Worm (Caenorhabditis elegans) whole organism, mixed stage, embryonic: ENCODE data around the gene Y111B2A.21.

Source experiments
- M03D4.4 ChIP-seq: sonication (generic microtip); optimal IDR thresholded peaks from 2 replicates; lab custom pipeline; 2017; ENCODE audit warnings: mild to moderate bottlenecking, missing genetic modification characterization, missing compliant biosample characterization
- bed-3 ChIP-seq: fragments of 200-800 bp; sonication (Bioruptor generic); optimal IDR thresholded peaks from 3 replicates; lab custom pipeline; 2018; ENCODE audit warnings: mild to moderate bottlenecking, missing genetic modification characterization, moderate library complexity, missing compliant biosample characterization
- blmp-1 ChIP-seq: fragments of 150-350 bp; optimal IDR thresholded peaks from 2 replicates; lab custom pipeline; 2014; ENCODE audit warnings: missing biosample characterization, missing genetic modification characterization
- ceh-43 ChIP-seq: fragments of 200-800 bp; sonication (Bioruptor generic); optimal IDR thresholded peaks from 2 replicates; lab custom pipeline; 2018; ENCODE audit warnings: mild to moderate bottlenecking, missing genetic modification characterization, moderate library complexity, missing compliant biosample characterization
- ceh-83 ChIP-seq: fragments of 200-800 bp; sonication (Bioruptor generic); optimal IDR thresholded peaks from 2 replicates; lab custom pipeline; 2018; ENCODE audit warnings: mild to moderate bottlenecking, missing genetic modification characterization, missing compliant biosample characterization
- ces-1 ChIP-seq: fragments of 150-350 bp; optimal IDR thresholded peaks from 2 replicates; lab custom pipeline; 2014; ENCODE audit warnings: missing biosample characterization, missing genetic modification reagents, missing genetic modification characterization
- cnd-1 ChIP-seq: fragments of 200-800 bp; sonication (Bioruptor generic); optimal IDR thresholded peaks from 2 replicates; lab custom pipeline; 2018; ENCODE audit warnings: mild to moderate bottlenecking, missing genetic modification characterization, missing compliant biosample characterization
- drap-1 ChIP-seq: fragments of 200-800 bp; sonication (Bioruptor generic); optimal IDR thresholded peaks from 3 replicates; lab custom pipeline; 2018; ENCODE audit warnings: mild to moderate bottlenecking, missing genetic modification characterization, missing compliant biosample characterization
- elt-1 ChIP-seq: sonication (generic microtip); optimal IDR thresholded peaks from 2 replicates; lab custom pipeline; 2017; ENCODE audit warnings: missing genetic modification characterization, mild to moderate bottlenecking, missing compliant biosample characterization, antibody characterized with exemption, moderate library complexity, borderline replicate concordance; ENCODE audit not compliant: insufficient read depth
- ham-2 ChIP-seq: fragments of 200-800 bp; sonication (Bioruptor generic); optimal IDR thresholded peaks from 2 replicates; lab custom pipeline; 2018; ENCODE audit warnings: mild to moderate bottlenecking, missing genetic modification characterization, missing compliant biosample characterization
- hlh-1 ChIP-seq: fragments of 150-350 bp; optimal IDR thresholded peaks from 2 replicates; lab custom pipeline; 2014; ENCODE audit warnings: missing biosample characterization, missing genetic modification reagents, missing genetic modification characterization
- lin-13 ChIP-seq: fragments of 150-350 bp; optimal IDR thresholded peaks from 2 replicates; lab custom pipeline; 2014; ENCODE audit warnings: missing biosample characterization, missing genetic modification characterization
- lin-32 ChIP-seq: fragments of 200-800 bp; sonication (Bioruptor generic); optimal IDR thresholded peaks from 2 replicates; lab custom pipeline; 2018; ENCODE audit warnings: mild to moderate bottlenecking, missing genetic modification characterization, missing compliant biosample characterization
- mep-1 ChIP-seq: fragments of 150-350 bp; optimal IDR thresholded peaks from 2 replicates; lab custom pipeline; 2017; ENCODE audit warnings: missing biosample characterization, missing genetic modification reagents, missing genetic modification characterization, inconsistent platforms
- mls-2 ChIP-seq: sonication (generic microtip); optimal IDR thresholded peaks from 2 replicates; lab custom pipeline; 2016; ENCODE audit warnings: mild to moderate bottlenecking, missing genetic modification characterization, moderate library complexity, missing compliant biosample characterization
- nhr-12 ChIP-seq: fragments of 150-350 bp; optimal IDR thresholded peaks from 2 replicates; lab custom pipeline; 2014; ENCODE audit warnings: missing biosample characterization, missing genetic modification characterization
- nhr-2 ChIP-seq: fragments of 150-350 bp; optimal IDR thresholded peaks from 2 replicates; lab custom pipeline; 2014; ENCODE audit warnings: missing biosample characterization, missing genetic modification characterization
- nhr-237 ChIP-seq: fragments of 150-350 bp; optimal IDR thresholded peaks from 2 replicates; lab custom pipeline; 2014; ENCODE audit warnings: missing biosample characterization, missing genetic modification characterization
- nhr-28 ChIP-seq: fragments of 150-350 bp; optimal IDR thresholded peaks from 2 replicates; lab custom pipeline; 2014; ENCODE audit warnings: missing biosample characterization, missing genetic modification characterization
- nhr-76 ChIP-seq: sonication (generic microtip); optimal IDR thresholded peaks from 2 replicates; lab custom pipeline; 2017; ENCODE audit warnings: missing biosample characterization, missing genetic modification characterization
- pha-4 ChIP-seq: fragments of 150-350 bp; optimal IDR thresholded peaks from 2 replicates; lab custom pipeline; 2018; ENCODE audit warnings: missing biosample characterization, missing genetic modification reagents, missing genetic modification characterization
- sem-2 ChIP-seq: fragments of 200-800 bp; sonication (Bioruptor generic); optimal IDR thresholded peaks from 2 replicates; lab custom pipeline; 2018; ENCODE audit warnings: mild to moderate bottlenecking, missing genetic modification characterization, missing compliant biosample characterization
- snpc-4 ChIP-seq: fragments of 150-350 bp; optimal IDR thresholded peaks from 2 replicates; lab custom pipeline; 2014; ENCODE audit warnings: missing biosample characterization, missing genetic modification characterization
- sptf-1 ChIP-seq: sonication (generic microtip); optimal IDR thresholded peaks from 2 replicates; lab custom pipeline; 2017; ENCODE audit warnings: mild to moderate bottlenecking, missing genetic modification characterization, moderate library complexity, missing compliant biosample characterization
- tbx-8 ChIP-seq: fragments of 200-800 bp; sonication (Bioruptor generic); optimal IDR thresholded peaks from 2 replicates; lab custom pipeline; 2018; ENCODE audit warnings: mild to moderate bottlenecking, missing genetic modification characterization, moderate library complexity, missing compliant biosample characterization
- unc-120 ChIP-seq: sonication (generic microtip); optimal IDR thresholded peaks from 2 replicates; lab custom pipeline; 2017; ENCODE audit warnings: missing genetic modification characterization, missing compliant biosample characterization; ENCODE audit not compliant: poor library complexity, severe bottlenecking
- unc-39 ChIP-seq: fragments of 150-350 bp; optimal IDR thresholded peaks from 2 replicates; lab custom pipeline; 2014; ENCODE audit warnings: missing biosample characterization, missing genetic modification characterization
- zip-8 ChIP-seq: fragments of 150-350 bp; optimal IDR thresholded peaks from 2 replicates; lab custom pipeline; 2014; ENCODE audit warnings: missing biosample characterization, missing genetic modification characterization
- ztf-11 ChIP-seq: fragments of 150-350 bp; optimal IDR thresholded peaks from 2 replicates; lab custom pipeline; 2014; ENCODE audit warnings: missing biosample characterization, missing genetic modification characterization

Gene Y111B2A.21

ce11 chrIII:12764241-12764640, 18.0 kb downstream of the Y111B2A.21 start, which contains the start of the genes irld-19 and irld-61:
TSS of gene irld-19 (minus strand) at chrIII:12764341.
TSS of gene irld-61 (plus strand) at chrIII:12764553.
- TF ChIP-seq nhr-12 (no peak), zip-8 (no peak), snpc-4 (tag; lab: Kevin White, UChicago) (no peak), nhr-28 (tag; lab: Kevin White, UChicago) (no peak), ceh-43 (GFP tag; lab: Kevin White, UChicago) (no peak)

- no peak for TF ChIP-seq ceh-83
- no peak for TF ChIP-seq zip-8
- TF ChIP-seq ces-1 (GFP tag; lab: Kevin White, UChicago) = no peak
- no peak for TF ChIP-seq unc-39 (tag; lab: Kevin White, UChicago)
- no peak for TF ChIP-seq sptf-1 (tag; lab: Kevin White, UChicago)
- no peak for TF ChIP-seq cnd-1 (tag; lab: Kevin White, UChicago)
- TF ChIP-seq hlh-1 (tag; lab: Kevin White, UChicago) = no peak
- no peak for TF ChIP-seq ztf-11 (tag; lab: Kevin White, UChicago)
- no peak for TF ChIP-seq nhr-12
- TF ChIP-seq lin-32 (GFP tag; lab: Kevin White, UChicago) = no peak
- TF ChIP-seq mep-1 (tag; lab: Kevin White, UChicago) = no peak
- no peak for TF ChIP-seq nhr-76 (tag; lab: Kevin White, UChicago)
- TF ChIP-seq mls-2 (tag; lab: Kevin White, UChicago) = no peak
- TF ChIP-seq lin-13 (tag; lab: Kevin White, UChicago) = no peak
- no peak for TF ChIP-seq pha-4 (tag; lab: Kevin White, UChicago)
- TF ChIP-seq nhr-237 = no peak
- TF ChIP-seq ham-2 (GFP tag; lab: Kevin White, UChicago) = no peak
- TF ChIP-seq drap-1 (GFP tag; lab: Kevin White, UChicago) = no peak
Observed at ce11 chrIII:12773753-12774152, 27.5 kb downstream of the Y111B2A.21 start.

DNA sequence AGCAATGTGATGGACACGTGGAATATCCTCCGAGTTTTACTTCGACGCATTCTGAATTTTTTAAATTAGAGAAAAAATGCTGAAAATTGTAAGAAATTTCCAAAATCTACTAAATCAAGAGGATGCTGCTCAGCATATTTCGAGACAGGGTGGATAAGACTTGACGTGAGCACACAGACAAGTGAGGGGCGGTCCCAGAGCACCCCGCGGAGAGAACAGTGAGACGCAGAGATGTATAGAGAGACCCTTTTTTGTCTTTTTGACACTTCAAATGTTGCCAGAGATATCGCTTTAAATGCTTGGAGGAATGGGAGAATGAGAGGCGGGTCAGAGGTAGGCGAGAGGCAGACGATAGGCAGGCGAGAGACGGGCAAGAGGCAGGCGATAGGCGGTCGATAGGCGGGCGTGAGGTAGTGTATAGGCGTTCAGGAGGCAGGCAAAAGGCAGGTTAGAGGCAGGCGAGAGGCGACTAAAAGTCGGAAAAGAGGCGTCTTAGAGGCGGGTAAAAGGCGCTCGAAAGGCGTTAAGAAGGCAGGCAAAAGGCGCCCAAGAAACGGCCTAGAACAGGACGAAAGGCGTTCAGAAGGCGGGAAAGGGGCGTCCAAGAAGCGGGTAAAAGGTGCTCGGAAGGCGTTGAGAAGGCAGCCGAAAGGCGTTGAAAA, 33.6 kb downstream of the Y111B2A.21 start, which contains the start of gene gab-1:
Gene gab-1, minus strand, starts transcription at position 51 of the 662 bp plus-strand sequence.
- TF ChIP-seq sptf-1 (tag; lab: Kevin White, UChicago) = peak; percentile 24
- TF ChIP-seq M03D4.4 (tag; lab: Kevin White, UChicago) = no peak
- TF ChIP-seq ceh-83 = peak; percentile 5

DNA sequence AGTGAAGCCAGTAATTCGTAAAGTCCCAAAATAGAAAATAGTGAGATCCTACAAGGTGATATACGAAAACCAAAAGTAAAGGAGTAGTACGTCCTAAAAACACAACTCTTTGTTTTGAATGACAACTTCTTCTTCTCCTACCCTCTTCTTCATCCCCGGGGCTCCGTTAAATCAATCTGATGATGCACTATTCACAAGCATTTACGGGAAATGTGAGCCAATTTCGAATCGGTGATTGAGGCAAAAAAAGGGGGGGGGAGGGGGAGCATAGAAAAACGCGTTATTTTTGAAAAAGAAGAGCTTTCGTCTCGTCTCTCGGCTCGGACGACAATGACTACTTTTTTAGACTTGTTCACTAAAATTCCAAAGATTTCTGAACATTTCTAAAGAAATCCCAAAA, 37.7 kb downstream of the Y111B2A.21 start:
- TF ChIP-seq nhr-237 = no peak
- TF ChIP-seq unc-120 (tag; lab: Kevin White, UChicago) = no peak
- peak; percentile 55 for TF ChIP-seq ces-1 (GFP tag; lab: Kevin White, UChicago)
- TF ChIP-seq blmp-1 = no peak
- TF ChIP-seq ceh-43 (GFP tag; lab: Kevin White, UChicago) = no peak
- TF ChIP-seq cnd-1 (tag; lab: Kevin White, UChicago) = no peak

DNA sequence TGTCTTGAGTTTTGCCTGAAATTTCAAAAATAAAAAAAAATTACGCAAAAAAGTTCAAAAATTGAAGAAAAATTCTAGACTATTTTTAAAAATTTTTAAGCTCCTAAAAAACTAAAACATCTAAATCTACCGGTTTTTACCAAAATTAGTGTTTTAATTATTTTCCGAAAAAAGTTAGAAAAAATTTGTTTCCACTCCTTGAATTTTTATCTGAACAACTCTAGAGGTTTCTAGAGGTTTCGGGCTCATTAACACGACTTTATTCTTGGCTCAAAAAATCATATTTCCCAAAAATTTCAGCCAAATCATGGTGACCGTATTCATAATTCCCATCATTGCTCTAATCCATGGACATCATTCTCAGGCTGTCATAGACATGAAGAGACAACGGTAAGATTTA, 38.6 kb downstream of the Y111B2A.21 start, which contains the start of gene lgc-37:
Gene lgc-37, plus strand, starts transcription at position 301 of the 400 bp plus-strand sequence.
- TF ChIP-seq pha-4 (tag; lab: Kevin White, UChicago) = no peak
- no peak for TF ChIP-seq ces-1 (GFP tag; lab: Kevin White, UChicago)
- no peak for TF ChIP-seq zip-8
- TF ChIP-seq nhr-237 = no peak
- TF ChIP-seq lin-32 (GFP tag; lab: Kevin White, UChicago) = no peak
- no peak for TF ChIP-seq elt-1 (tag; lab: Kevin White, UChicago)
- TF ChIP-seq, all 35 proteins: peak for 0

DNA sequence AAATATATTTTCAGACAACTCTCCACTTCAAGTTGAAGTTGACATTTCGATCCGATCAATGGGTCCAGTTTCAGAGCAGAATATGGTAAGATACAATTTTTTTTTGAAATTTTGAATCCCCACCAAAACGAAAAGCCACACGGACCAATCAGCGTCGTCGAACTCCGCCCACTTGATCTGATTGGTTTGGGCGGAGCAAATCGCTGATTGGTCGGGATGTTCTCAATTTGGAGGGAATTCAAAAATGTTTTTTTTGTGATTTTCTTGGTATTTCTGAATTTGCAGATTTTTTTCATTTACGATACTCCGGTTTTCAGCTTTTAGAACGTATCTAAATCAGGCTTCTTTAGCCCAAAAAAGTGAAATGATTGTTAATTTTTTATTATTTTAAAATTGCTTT, 39.2 kb downstream of the Y111B2A.21 start:
- no peak for TF ChIP-seq nhr-12
- no peak for TF ChIP-seq ceh-43 (GFP tag; lab: Kevin White, UChicago)

DNA sequence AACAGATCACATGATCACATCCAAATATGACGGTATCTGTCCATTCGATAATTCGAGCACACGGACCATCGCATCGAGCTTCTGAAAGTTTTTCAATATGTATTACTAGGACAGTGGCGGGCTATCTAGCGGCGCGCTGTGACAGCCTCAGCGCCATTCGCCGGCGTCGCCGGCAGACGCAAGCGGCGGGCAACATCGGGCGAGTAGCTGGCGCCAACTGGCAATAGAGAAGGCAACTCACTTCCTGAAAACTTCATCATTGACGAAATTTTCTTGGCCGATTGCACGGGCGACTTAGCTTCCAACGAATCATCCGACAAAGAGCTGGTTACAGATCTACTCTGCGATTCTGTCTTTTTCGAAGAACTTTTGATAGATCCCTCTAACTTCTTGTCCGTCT, 42.0 kb downstream of the Y111B2A.21 start:
- TF ChIP-seq ceh-83 (no peak), elt-1 (tag; lab: Kevin White, UChicago) (no peak), mls-2 (tag; lab: Kevin White, UChicago) (no peak), sem-2 (no peak), nhr-237 (no peak), blmp-1 (no peak), bed-3 (GFP tag; lab: Kevin White, UChicago) (no peak), lin-32 (GFP tag; lab: Kevin White, UChicago) (no peak), unc-39 (tag; lab: Kevin White, UChicago) (no peak), pha-4 (tag; lab: Kevin White, UChicago) (no peak), nhr-2 (tag; lab: Kevin White, UChicago) (no peak), nhr-12 (no peak), cnd-1 (tag; lab: Kevin White, UChicago) (no peak), snpc-4 (tag; lab: Kevin White, UChicago) (no peak), zip-8 (no peak), tbx-8 (no peak)
